Fruit fly (Drosophila melanogaster) whole organism, pupa: ENCODE measurements around the gene CG3277.

Experiments used
- CG10348 ChIP-seq: fragments of 200-800 bp; sonication (Bioruptor generic); IDR thresholded peaks from 2 replicates; pipeline ENCODE4 v1.3.6; 2022; ENCODE audit warnings: missing biosample characterization, missing genetic modification characterization
- CG13204 ChIP-seq: fragments of 200-800 bp; sonication (Bioruptor generic); optimal IDR thresholded peaks from 2 replicates; lab custom pipeline; 2018; ENCODE audit warnings: missing biosample characterization, mild to moderate bottlenecking, missing genetic modification characterization, moderate library complexity
- CG14655 ChIP-seq: fragments of 200-800 bp; sonication (Bioruptor generic); optimal IDR thresholded peaks from 3 replicates; lab custom pipeline; 2017; ENCODE audit warnings: mild to moderate bottlenecking, missing biosample characterization, missing genetic modification reagents, missing genetic modification characterization
- CG32121 ChIP-seq: fragments of 200-800 bp; sonication (Bioruptor generic); IDR thresholded peaks from 2 replicates; pipeline ENCODE4 v1.3.6; 2022; ENCODE audit warnings: missing biosample characterization, missing genetic modification characterization
- CG8159 ChIP-seq: fragments of 200-800 bp; sonication (Bioruptor generic); optimal IDR thresholded peaks from 3 replicates; lab custom pipeline; 2018; ENCODE audit warnings: missing biosample characterization, mild to moderate bottlenecking, missing genetic modification characterization, moderate library complexity
- CG8301 ChIP-seq: fragments of 200-800 bp; sonication (Bioruptor generic); optimal IDR thresholded peaks from 2 replicates; lab custom pipeline; 2018; ENCODE audit warnings: missing biosample characterization, mild to moderate bottlenecking, missing genetic modification characterization
- CG9948 ChIP-seq: fragments of 200-800 bp; sonication (Bioruptor generic); optimal IDR thresholded peaks from 2 replicates; lab custom pipeline; 2018; ENCODE audit warnings: missing biosample characterization, mild to moderate bottlenecking, missing genetic modification characterization, moderate library complexity
- D1 ChIP-seq: fragments of 200-800 bp; sonication (Bioruptor generic); optimal IDR thresholded peaks from 2 replicates; lab custom pipeline; 2018; ENCODE audit warnings: missing biosample characterization, mild to moderate bottlenecking, missing genetic modification characterization, moderate library complexity
- Pif1A ChIP-seq: fragments of 200-800 bp; sonication (Bioruptor generic); optimal IDR thresholded peaks from 3 replicates; lab custom pipeline; 2016; ENCODE audit warnings: missing biosample characterization, missing genetic modification characterization
- fd96Ca ChIP-seq: fragments of 200-800 bp; sonication (Bioruptor generic); IDR thresholded peaks from 3 replicates; pipeline ENCODE4 v1.3.6; 2022; ENCODE audit warnings: missing biosample characterization, missing genetic modification characterization
- gl ChIP-seq: fragments of 200-800 bp; sonication (Bioruptor generic); optimal IDR thresholded peaks from 2 replicates; lab custom pipeline; 2018; ENCODE audit warnings: missing biosample characterization, mild to moderate bottlenecking, missing genetic modification characterization

The CG3277 gene

dm6 chr2L:3361821-3362220 lies 57.9 kb downstream of the CG3277 start:
- TF ChIP-seq CG8301, result no peak
- TF ChIP-seq Pif1A (GFP tag; lab: Kevin White, UChicago), result no peak
- TF ChIP-seq CG32121 (GFP tag; lab: Robert Waterston, UW), result no peak
- no peak for TF ChIP-seq gl (tag; lab: Kevin White, UChicago)
- TF ChIP-seq CG10348 (GFP tag; lab: Robert Waterston, UW), result no peak
- no peak for TF ChIP-seq CG8159
- no peak for TF ChIP-seq D1 (tag; lab: Kevin White, UChicago)
- no peak for TF ChIP-seq CG9948
- TF ChIP-seq, all 21 proteins: peak for 0

dm6 chr2L:3366043-3366679 lies 62.3 kb downstream of the CG3277 start:
- TF ChIP-seq fd96Ca (GFP tag; lab: Robert Waterston, UW) (no peak), Pif1A (GFP tag; lab: Kevin White, UChicago) (no peak), CG14655 (GFP tag; lab: Kevin White, UChicago) (no peak), CG13204 (GFP tag; lab: Kevin White, UChicago) (no peak)
